Fruit fly (Drosophila melanogaster) whole organism, embryonic: Measurements from ENCODE around the gene ct.
A peak's percentile ranks its signal among the peaks of the same experiment; 100 is the strongest.

ENCODE experiments used
- Adf1 ChIP-seq: fragments of 200-800 bp; sonication (Bioruptor generic); IDR thresholded peaks from 2 replicates; pipeline ENCODE4 v1.3.6; 2022; ENCODE audit warnings: missing biosample characterization, missing genetic modification characterization
- Bdp1 ChIP-seq: fragments of 200-800 bp; sonication (Bioruptor generic); optimal IDR thresholded peaks from 3 replicates; lab custom pipeline; 2016; ENCODE audit warnings: missing biosample characterization, missing genetic modification characterization
- CG10147 ChIP-seq: fragments of 200-800 bp; sonication (Bioruptor generic); optimal IDR thresholded peaks from 2 replicates; lab custom pipeline; 2019; ENCODE audit warnings: missing biosample characterization, mild to moderate bottlenecking, missing genetic modification characterization, moderate library complexity
- CG10366 ChIP-seq: fragments of 200-800 bp; sonication (Bioruptor generic); IDR thresholded peaks from 2 replicates; pipeline ENCODE4 v1.3.6; 2022; ENCODE audit warnings: missing biosample characterization, missing genetic modification characterization
- CG10543 ChIP-seq: fragments of 200-800 bp; sonication (Bioruptor generic); optimal IDR thresholded peaks from 3 replicates; lab custom pipeline; 2017; ENCODE audit warnings: missing biosample characterization, mild to moderate bottlenecking, missing genetic modification characterization, moderate library complexity
- CG11504 ChIP-seq: fragments of 200-800 bp; sonication (Bioruptor generic); optimal IDR thresholded peaks from 3 replicates; lab custom pipeline; 2019; ENCODE audit warnings: missing biosample characterization, mild to moderate bottlenecking, missing genetic modification characterization, moderate library complexity
- CG12236 ChIP-seq: fragments of 200-800 bp; sonication (Bioruptor generic); optimal IDR thresholded peaks from 2 replicates; lab custom pipeline; 2016; ENCODE audit warnings: missing biosample characterization, missing genetic modification characterization
- CG1233 ChIP-seq: fragments of 200-800 bp; sonication (Bioruptor generic); optimal IDR thresholded peaks from 4 replicates; lab custom pipeline; 2018; ENCODE audit warnings: missing biosample characterization, mild to moderate bottlenecking, missing genetic modification characterization
- CG13424 ChIP-seq: fragments of 200-800 bp; sonication (Bioruptor generic); optimal IDR thresholded peaks from 2 replicates; lab custom pipeline; 2019; ENCODE audit warnings: missing biosample characterization, mild to moderate bottlenecking, missing genetic modification characterization, moderate library complexity
- CG15479 ChIP-seq: fragments of 200-800 bp; sonication (Bioruptor generic); optimal IDR thresholded peaks from 3 replicates; lab custom pipeline; 2019; ENCODE audit warnings: missing biosample characterization, mild to moderate bottlenecking, missing genetic modification characterization, moderate library complexity
- CG1602 ChIP-seq: fragments of 200-800 bp; sonication (Bioruptor generic); optimal IDR thresholded peaks from 3 replicates; lab custom pipeline; 2016; ENCODE audit warnings: missing biosample characterization, missing genetic modification characterization
- CG17385 ChIP-seq: fragments of 200-800 bp; sonication (Bioruptor generic); optimal IDR thresholded peaks from 3 replicates; lab custom pipeline; 2018; ENCODE audit warnings: missing biosample characterization, mild to moderate bottlenecking, missing genetic modification characterization
- CG18599 ChIP-seq: fragments of 200-800 bp; sonication (Bioruptor generic); optimal IDR thresholded peaks from 3 replicates; lab custom pipeline; 2017; ENCODE audit warnings: missing biosample characterization, missing genetic modification characterization, mild to moderate bottlenecking, moderate library complexity, missing genetic modification reagents
- CG42726 ChIP-seq: fragments of 200-800 bp; sonication (Bioruptor generic); IDR thresholded peaks from 2 replicates; pipeline ENCODE4 v1.3.6; 2022; ENCODE audit warnings: missing biosample characterization, missing genetic modification characterization; ENCODE audit not compliant: partially characterized antibody
- CG4404 ChIP-seq: fragments of 200-800 bp; sonication (Bioruptor generic); IDR thresholded peaks from 2 replicates; pipeline ENCODE4 v1.3.6; 2022; ENCODE audit warnings: missing biosample characterization, missing genetic modification characterization
- CG7987 ChIP-seq: fragments of 200-800 bp; sonication (Bioruptor generic); optimal IDR thresholded peaks from 2 replicates; lab custom pipeline; 2018; ENCODE audit warnings: missing biosample characterization, mild to moderate bottlenecking, missing genetic modification characterization, moderate library complexity
- CG8089 ChIP-seq: fragments of 200-800 bp; sonication (Bioruptor generic); optimal IDR thresholded peaks from 3 replicates; lab custom pipeline; 2016; ENCODE audit warnings: missing biosample characterization, missing genetic modification characterization
- CG8478 ChIP-seq: fragments of >200 bp; optimal IDR thresholded peaks from 2 replicates; lab custom pipeline; 2018
- CG8765 ChIP-seq: fragments of 200-800 bp; sonication (Bioruptor generic); IDR thresholded peaks from 2 replicates; pipeline ENCODE4 v1.3.6; 2022; ENCODE audit warnings: missing biosample characterization, missing genetic modification characterization
- CG9876 ChIP-seq: fragments of 200-800 bp; sonication (Bioruptor generic); optimal IDR thresholded peaks from 2 replicates; lab custom pipeline; 2016; ENCODE audit warnings: missing biosample characterization, missing genetic modification characterization
- Camta ChIP-seq: fragments of 200-800 bp; sonication (Bioruptor generic); optimal IDR thresholded peaks from 2 replicates; lab custom pipeline; 2016; ENCODE audit warnings: missing biosample characterization, missing genetic modification characterization
- Dek ChIP-seq: fragments of 200-800 bp; sonication (Bioruptor generic); optimal IDR thresholded peaks from 3 replicates; lab custom pipeline; 2019; ENCODE audit warnings: missing biosample characterization, mild to moderate bottlenecking, missing genetic modification characterization, moderate library complexity
- Drgx ChIP-seq: fragments of 200-800 bp; sonication (Bioruptor generic); IDR thresholded peaks from 2 replicates; pipeline ENCODE4 v1.3.6; 2022; ENCODE audit warnings: missing biosample characterization, missing genetic modification characterization
- E2f1 ChIP-seq: fragments of 200-800 bp; sonication (Bioruptor generic); IDR thresholded peaks from 2 replicates; pipeline ENCODE4 v1.3.6; 2022; ENCODE audit warnings: missing biosample characterization, missing genetic modification characterization
- ERR ChIP-seq: fragments of 200-800 bp; sonication (Bioruptor generic); optimal IDR thresholded peaks from 2 replicates; lab custom pipeline; 2016; ENCODE audit warnings: missing biosample characterization, missing genetic modification characterization
- Ets65A ChIP-seq: fragments of 200-800 bp; sonication (Bioruptor generic); peaks from one replicate; lab custom pipeline; 2016; ENCODE audit warnings: missing biosample characterization, missing genetic modification characterization
- Fer2 ChIP-seq: fragments of 200-800 bp; sonication (Bioruptor generic); optimal IDR thresholded peaks from 2 replicates; lab custom pipeline; 2018; ENCODE audit warnings: missing biosample characterization, mild to moderate bottlenecking, missing genetic modification characterization, moderate library complexity
- MTF-1 ChIP-seq: fragments of 200-800 bp; sonication (Bioruptor generic); optimal IDR thresholded peaks from 2 replicates; lab custom pipeline; 2018; ENCODE audit warnings: missing biosample characterization, mild to moderate bottlenecking, missing genetic modification characterization, borderline replicate concordance
- Mes4 ChIP-seq: fragments of 200-800 bp; sonication (Bioruptor generic); optimal IDR thresholded peaks from 2 replicates; lab custom pipeline; 2016; ENCODE audit warnings: missing biosample characterization, missing genetic modification characterization
- Mrtf ChIP-seq: fragments of 200-800 bp; sonication (Bioruptor generic); IDR thresholded peaks from 3 replicates; pipeline ENCODE4 v1.3.6; 2022; ENCODE audit warnings: missing biosample characterization, missing genetic modification characterization
- Oli ChIP-seq: fragments of 200-800 bp; sonication (Bioruptor generic); optimal IDR thresholded peaks from 2 replicates; lab custom pipeline; 2018; ENCODE audit warnings: missing biosample characterization, mild to moderate bottlenecking, missing genetic modification characterization, moderate library complexity
- Rx ChIP-seq: fragments of 200-800 bp; sonication (Bioruptor generic); IDR thresholded peaks from 2 replicates; pipeline ENCODE4 v1.3.6; 2022; ENCODE audit warnings: missing biosample characterization, missing genetic modification characterization
- Scr ChIP-seq: fragments of 200-800 bp; sonication (Bioruptor generic); IDR thresholded peaks from 2 replicates; pipeline ENCODE4 v1.3.6; 2022; ENCODE audit warnings: missing biosample characterization, missing genetic modification characterization; ENCODE audit not compliant: partially characterized antibody
- Six4 ChIP-seq: fragments of 200-800 bp; sonication (Bioruptor generic); optimal IDR thresholded peaks from 2 replicates; lab custom pipeline; 2016; ENCODE audit warnings: missing biosample characterization, missing genetic modification characterization
- Ssrp ChIP-seq: fragments of 200-800 bp; sonication (Bioruptor generic); optimal IDR thresholded peaks from 2 replicates; lab custom pipeline; 2018; ENCODE audit warnings: missing biosample characterization, mild to moderate bottlenecking, missing genetic modification characterization, moderate library complexity
- ase ChIP-seq: fragments of 200-800 bp; sonication (Bioruptor generic); IDR thresholded peaks from 3 replicates; pipeline ENCODE4 v1.3.6; 2022; ENCODE audit warnings: missing biosample characterization, missing genetic modification characterization
- bcd ChIP-seq: fragments of 200-800 bp; sonication (Bioruptor generic); optimal IDR thresholded peaks from 2 replicates; lab custom pipeline; 2017; ENCODE audit warnings: missing biosample characterization, mild to moderate bottlenecking, missing genetic modification characterization
- crol ChIP-seq: fragments of 200-800 bp; sonication (Bioruptor generic); IDR thresholded peaks from 2 replicates; pipeline ENCODE4 v1.3.6; 2022; ENCODE audit warnings: missing biosample characterization, missing genetic modification characterization
- da ChIP-seq: fragments of 200-800 bp; sonication (Bioruptor generic); optimal IDR thresholded peaks from 2 replicates; lab custom pipeline; 2016; ENCODE audit warnings: missing biosample characterization, missing genetic modification characterization
- ems ChIP-seq: fragments of 200-800 bp; sonication (Bioruptor generic); optimal IDR thresholded peaks from 3 replicates; lab custom pipeline; 2016; ENCODE audit warnings: missing biosample characterization, missing genetic modification characterization
- jigr1 ChIP-seq: fragments of 200-800 bp; sonication (Bioruptor generic); IDR thresholded peaks from 3 replicates; pipeline ENCODE4 v1.3.6; 2022; ENCODE audit warnings: missing biosample characterization, missing genetic modification characterization
- ken ChIP-seq: fragments of 200-800 bp; sonication (Bioruptor generic); IDR thresholded peaks from 3 replicates; pipeline ENCODE4 v1.3.6; 2022; ENCODE audit warnings: missing biosample characterization, missing genetic modification characterization
- nerfin-2 ChIP-seq: fragments of 200-800 bp; sonication (Bioruptor generic); IDR thresholded peaks from 2 replicates; pipeline ENCODE4 v1.3.6; 2022; ENCODE audit warnings: missing biosample characterization, missing genetic modification characterization; ENCODE audit not compliant: partially characterized antibody
- pfk ChIP-seq: fragments of 200-800 bp; sonication (Bioruptor generic); optimal IDR thresholded peaks from 2 replicates; lab custom pipeline; 2018; ENCODE audit warnings: missing biosample characterization, mild to moderate bottlenecking, missing genetic modification characterization, moderate library complexity
- psq ChIP-seq: fragments of 200-800 bp; sonication (Bioruptor generic); optimal IDR thresholded peaks from 2 replicates; lab custom pipeline; 2017; ENCODE audit warnings: missing biosample characterization, missing genetic modification characterization
- rib ChIP-seq: fragments of 200-800 bp; sonication (Bioruptor generic); IDR thresholded peaks from 2 replicates; pipeline ENCODE4 v1.3.6; 2022; ENCODE audit warnings: missing biosample characterization, missing genetic modification characterization
- run ChIP-seq: fragments of 200-800 bp; sonication (Bioruptor generic); optimal IDR thresholded peaks from 3 replicates; lab custom pipeline; 2018; ENCODE audit warnings: missing biosample characterization, mild to moderate bottlenecking, missing genetic modification characterization
- sr ChIP-seq: fragments of 200-800 bp; sonication (Bioruptor generic); IDR thresholded peaks from 3 replicates; pipeline ENCODE4 v1.3.6; 2022; ENCODE audit warnings: missing biosample characterization, missing genetic modification characterization
- stc ChIP-seq: fragments of 200-800 bp; sonication (Bioruptor generic); IDR thresholded peaks from 2 replicates; pipeline ENCODE4 v1.3.6; 2022; ENCODE audit warnings: missing biosample characterization, missing genetic modification characterization
- unpg ChIP-seq: fragments of 200-800 bp; sonication (Bioruptor generic); optimal IDR thresholded peaks from 3 replicates; lab custom pipeline; 2018; ENCODE audit warnings: missing biosample characterization, mild to moderate bottlenecking, missing genetic modification characterization, moderate library complexity
- vfl ChIP-seq: fragments of 200-800 bp; sonication (Bioruptor generic); optimal IDR thresholded peaks from 2 replicates; lab custom pipeline; 2016; ENCODE audit warnings: missing biosample characterization, missing genetic modification characterization

ct gene

DNA sequence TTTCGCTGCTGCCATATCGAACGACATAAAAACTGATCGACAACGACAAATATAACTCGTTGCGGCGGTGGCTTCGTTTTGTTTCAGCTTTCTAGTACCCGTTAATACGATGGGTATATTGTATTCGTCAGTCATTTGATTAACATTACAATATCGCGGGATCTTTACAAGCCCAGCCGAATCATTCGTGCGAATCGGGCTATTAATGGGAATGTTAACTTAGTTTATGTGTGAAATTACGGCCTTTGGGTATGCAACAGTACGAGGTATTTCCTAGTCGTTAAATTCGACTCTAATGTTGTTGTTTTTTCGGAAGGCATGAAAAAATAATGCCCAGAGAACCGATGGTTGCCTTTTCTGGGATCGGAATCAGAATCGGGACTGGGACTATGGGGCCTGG is 10.0 kb downstream of the ct start (continued):
- TF ChIP-seq CG18599 (GFP tag; lab: Kevin White, UChicago) (peak; percentile 61), crol (GFP tag; lab: Robert Waterston, UW) (no peak), stc (GFP tag; lab: Robert Waterston, UW) (peak; percentile 65), Fer2 (tag; lab: Kevin White, UChicago) (peak; percentile 3), Mrtf (GFP tag; lab: Robert Waterston, UW) (0 out of 3 replicates have a peak, but pooled peaks have one; percentile 56), CG15479 (no peak), CG17385 (GFP tag; lab: Kevin White, UChicago) (peak; percentile 65), CG9876 (GFP tag; lab: Kevin White, UChicago) (peak; percentile 65), CG13424 (tag; lab: Kevin White, UChicago) (peak; percentile 74), Bdp1 (GFP tag; lab: Kevin White, UChicago) (peak; percentile 32), CG7987 (GFP tag; lab: Kevin White, UChicago) (no peak), run (no peak), CG8765 (peak; percentile 55; the same call in 1 of the 2 replicates), bcd (GFP tag; lab: Kevin White, UChicago) (peak; percentile 70), Oli (tag; lab: Kevin White, UChicago) (peak; percentile 79), Ets65A (peak; percentile 97), MTF-1 (GFP tag; lab: Kevin White, UChicago) (peak; percentile 30), Drgx (GFP tag; lab: Robert Waterston, UW) (0 out of 2 replicates have a peak, but pooled peaks have one; percentile 28), ems (GFP tag; lab: Kevin White, UChicago) (peak; percentile 70), vfl (GFP tag; lab: Kevin White, UChicago) (no peak), jigr1 (GFP tag; lab: Robert Waterston, UW) (0 out of 3 replicates have a peak, but pooled peaks have one; percentile 55), CG11504 (peak; percentile 84), sr (no peak), nerfin-2 (no peak), Scr (GFP tag; lab: Robert Waterston, UW) (no peak), CG42726 (no peak), ERR (GFP tag; lab: Kevin White, UChicago) (peak; percentile 56), Adf1 (GFP tag; lab: Robert Waterston, UW) (no peak), E2f1 (GFP tag; lab: Robert Waterston, UW) (peak; percentile 68), Rx (GFP tag; lab: Robert Waterston, UW) (peak; percentile 42; the same call in 1 of the 2 replicates), Dek (tag; lab: Kevin White, UChicago) (no peak), ken (peak; percentile 72; the same call in 2 of the 3 replicates), CG4404 (GFP tag; lab: Robert Waterston, UW) (peak; percentile 71), psq (GFP tag; lab: Kevin White, UChicago) (peak; percentile 48), rib (no peak), Mes4 (GFP tag; lab: Kevin White, UChicago) (peak; percentile 71), CG1602 (GFP tag; lab: Kevin White, UChicago) (peak; percentile 72), pfk (GFP tag; lab: Kevin White, UChicago) (no peak), Camta (GFP tag; lab: Kevin White, UChicago) (peak; percentile 84), CG10366 (GFP tag; lab: Robert Waterston, UW) (peak; percentile 55; the same call in 1 of the 2 replicates), Six4 (GFP tag; lab: Kevin White, UChicago) (peak; percentile 75), CG8478 (lab: Kevin White, UChicago) (no peak), CG10543 (GFP tag; lab: Kevin White, UChicago) (no peak), CG10147 (GFP tag; lab: Kevin White, UChicago) (peak; percentile 54), unpg (GFP tag; lab: Kevin White, UChicago) (peak; percentile 76), da (GFP tag; lab: Kevin White, UChicago) (peak; percentile 10), CG12236 (GFP tag; lab: Kevin White, UChicago) (peak; percentile 66), Ssrp (tag; lab: Kevin White, UChicago) (peak; percentile 80), CG1233 (peak; percentile 58), ase (peak; percentile 59; the same call in 2 of the 3 replicates), CG8089 (peak; percentile 86)
